Fruit fly (Drosophila melanogaster): ENCODE measurements around the gene kar.

Gene kar

dm6 chr3R:12717588-12718535, 28.7 kb upstream of the kar start (continued):
- TF ChIP-seq ewg (GFP tag; optimal IDR thresholded peaks at IDR 0.05) (peak; percentile 82), Dll (GFP tag; IDR thresholded peaks at IDR 0.05; ENCODE audit: partially characterized antibody) (no peak), CG13775 (GFP tag; optimal IDR thresholded peaks at IDR 0.05) (peak; percentile 41), CG6854 (GFP tag; optimal IDR thresholded peaks at IDR 0.05) (no peak), Fer3 (tag; optimal IDR thresholded peaks at IDR 0.05) (peak; percentile 68), scrt (GFP tag; optimal IDR thresholded peaks at IDR 0.05) (peak; percentile 41), CG17612 (GFP tag; IDR thresholded peaks at IDR 0.05) (no peak), Bteb2 (GFP tag; optimal IDR thresholded peaks at IDR 0.05) (peak; percentile 25), CG10543 (GFP tag; optimal IDR thresholded peaks at IDR 0.05) (no peak), vnd (GFP tag; IDR thresholded peaks at IDR 0.05; ENCODE audit: partially characterized antibody) (no peak), peb (GFP tag; IDR thresholded peaks at IDR 0.05) (peak; percentile 34; the same call in 1 of the 2 replicates), CG9437 (GFP tag; optimal IDR thresholded peaks at IDR 0.05) (peak; percentile 42), Dfd (GFP tag; optimal IDR thresholded peaks at IDR 0.05) (no peak), CG11695 (GFP tag; IDR thresholded peaks at IDR 0.05) (peak; percentile 52; the same call in 1 of the 3 replicates), CG2678 (tag; optimal IDR thresholded peaks at IDR 0.05) (peak; percentile 68), CG17385 (GFP tag; optimal IDR thresholded peaks at IDR 0.05) (peak; percentile 48), sima (GFP tag; optimal IDR thresholded peaks at IDR 0.05) (no peak), Nf-YC (tag; optimal IDR thresholded peaks at IDR 0.05) (no peak), pros (GFP tag; optimal IDR thresholded peaks at IDR 0.05) (no peak), Asciz (GFP tag; optimal IDR thresholded peaks at IDR 0.05) (peak; percentile 21), HLH4C (GFP tag; IDR thresholded peaks at IDR 0.05; ENCODE audit: partially characterized antibody) (no peak), CG30020 (tag; optimal IDR thresholded peaks at IDR 0.05) (no peak), ash1 (GFP tag; optimal IDR thresholded peaks at IDR 0.05) (no peak), sens (GFP tag) (peak; percentile 92), MTF-1 (GFP tag; optimal IDR thresholded peaks at IDR 0.05; ENCODE audit: borderline replicate concordance) (no peak), yki (optimal IDR thresholded peaks at IDR 0.05) (no peak), zf30C (GFP tag; optimal IDR thresholded peaks at IDR 0.05) (peak; percentile 64), CG6765 (GFP tag; optimal IDR thresholded peaks at IDR 0.05) (peak; percentile 10), CG12391 (tag; optimal IDR thresholded peaks at IDR 0.05) (peak; percentile 59), gsb-n (tag; optimal IDR thresholded peaks at IDR 0.05) (no peak), CG11456 (GFP tag; IDR thresholded peaks at IDR 0.05) (peak; percentile 64; the same call in 2 of the 3 replicates), CG42726 (GFP tag; IDR thresholded peaks at IDR 0.05; ENCODE audit: partially characterized antibody) (no peak), chn (GFP tag; optimal IDR thresholded peaks at IDR 0.05) (peak; percentile 53), unc-4 (GFP tag; IDR thresholded peaks at IDR 0.05; ENCODE audit: partially characterized antibody) (no peak), ssp (GFP tag; IDR thresholded peaks at IDR 0.05) (no peak), Hr51 (GFP tag; optimal IDR thresholded peaks at IDR 0.05) (peak; percentile 47 to 67), sd (tag; optimal IDR thresholded peaks at IDR 0.05) (peak; percentile 47), phol (tag; optimal IDR thresholded peaks at IDR 0.05) (peak; percentile 56), Gug (GFP tag; IDR thresholded peaks at IDR 0.05) (peak; percentile 29; the same call in 2 of the 4 replicates), Eip74EF (GFP tag; optimal IDR thresholded peaks at IDR 0.05) (no peak), CG1602 (GFP tag; optimal IDR thresholded peaks at IDR 0.05) (peak; percentile 25), p53 (GFP tag; optimal IDR thresholded peaks at IDR 0.05) (no peak), Fer1 (GFP tag; optimal IDR thresholded peaks at IDR 0.05) (peak; percentile 58), CG2120 (GFP tag; optimal IDR thresholded peaks at IDR 0.05) (peak; percentile 80), CG13123 (GFP tag; optimal IDR thresholded peaks at IDR 0.05) (no peak), CG2199 (GFP tag; IDR thresholded peaks at IDR 0.05) (no peak), Gsc (GFP tag; IDR thresholded peaks at IDR 0.05) (no peak)
